Worm (Caenorhabditis elegans) whole organism, young adult: Measurements from ENCODE around the gene cut-2.

Experiments used
- B0035.1 ChIP-seq: sonication (generic microtip); optimal IDR thresholded peaks from 2 replicates; lab custom pipeline; 2016; ENCODE audit warnings: missing genetic modification characterization, mild to moderate bottlenecking, missing compliant biosample characterization, missing genotype, missing genetic modification reagents
- B0261.1 ChIP-seq: sonication (generic microtip); optimal IDR thresholded peaks from 2 replicates; lab custom pipeline; 2016; ENCODE audit warnings: mild to moderate bottlenecking, missing genetic modification characterization, moderate library complexity, missing compliant biosample characterization
- B0336.3 ChIP-seq: fragments of 200-800 bp; sonication (Bioruptor generic); IDR thresholded peaks from 2 replicates; pipeline ENCODE4 v1.3.6; 2022; ENCODE audit warnings: missing genetic modification characterization, missing compliant biosample characterization
- D2030.7 ChIP-seq: fragments of 200-800 bp; sonication (Bioruptor generic); IDR thresholded peaks from 2 replicates; pipeline ENCODE4 v1.3.6; 2022; ENCODE audit warnings: missing genetic modification reagents, missing genetic modification characterization, missing compliant biosample characterization
- F10E7.11 ChIP-seq: sonication (generic microtip); optimal IDR thresholded peaks from 2 replicates; lab custom pipeline; 2017; ENCODE audit warnings: mild to moderate bottlenecking, missing genetic modification characterization, moderate library complexity, missing compliant biosample characterization
- F49E8.2 ChIP-seq: sonication (generic microtip); optimal IDR thresholded peaks from 3 replicates; lab custom pipeline; 2017; ENCODE audit warnings: missing genetic modification characterization, mild to moderate bottlenecking, missing compliant biosample characterization, antibody characterized with exemption, moderate library complexity; ENCODE audit not compliant: insufficient read depth
- Y67H2A.10 ChIP-seq: fragments of 200-800 bp; sonication (Bioruptor generic); conservative IDR thresholded peaks from 2 replicates; pipeline ENCODE4 v1.3.6; 2022; ENCODE audit warnings: missing genetic modification reagents, missing genetic modification characterization, missing compliant biosample characterization
- Y79H2A.3 ChIP-seq: fragments of 200-800 bp; sonication (Bioruptor generic); conservative IDR thresholded peaks from 2 replicates; pipeline ENCODE4 v1.3.6; 2022; ENCODE audit warnings: missing genetic modification reagents, missing genetic modification characterization, missing compliant biosample characterization
- attf-5 ChIP-seq: fragments of 200-800 bp; sonication (Bioruptor generic); optimal IDR thresholded peaks from 2 replicates; lab custom pipeline; 2018; ENCODE audit warnings: mild to moderate bottlenecking, missing genetic modification characterization, missing compliant biosample characterization
- attf-6 ChIP-seq: fragments of 200-800 bp; sonication (Bioruptor generic); IDR thresholded peaks from 2 replicates; pipeline ENCODE4 v1.3.6; 2022; ENCODE audit warnings: missing genetic modification reagents, missing genetic modification characterization, missing compliant biosample characterization
- bed-1 ChIP-seq: fragments of 200-800 bp; sonication (Bioruptor generic); IDR thresholded peaks from 2 replicates; pipeline ENCODE4 v1.3.6; 2022; ENCODE audit warnings: missing genetic modification reagents, missing genetic modification characterization, missing compliant biosample characterization
- cebp-2 ChIP-seq: fragments of 200-800 bp; sonication (Bioruptor generic); IDR thresholded peaks from 2 replicates; pipeline ENCODE4 v1.3.6; 2022; ENCODE audit warnings: missing genetic modification characterization, missing compliant biosample characterization
- ceh-40 ChIP-seq: fragments of 200-800 bp; sonication (Bioruptor generic); IDR thresholded peaks from 2 replicates; pipeline ENCODE4 v1.3.6; 2022; ENCODE audit warnings: missing genetic modification characterization, missing compliant biosample characterization
- ceh-58 ChIP-seq: fragments of 200-800 bp; sonication (Bioruptor generic); IDR thresholded peaks from 2 replicates; pipeline ENCODE4 v1.3.6; 2022; ENCODE audit warnings: missing genetic modification characterization, missing compliant biosample characterization
- dox-1 ChIP-seq: fragments of 200-800 bp; sonication (Bioruptor generic); IDR thresholded peaks from 2 replicates; pipeline ENCODE4 v1.3.6; 2022; ENCODE audit warnings: missing genetic modification reagents, missing genetic modification characterization, missing compliant biosample characterization
- efl-1 ChIP-seq: fragments of 150-350 bp; optimal IDR thresholded peaks from 2 replicates; lab custom pipeline; 2014; ENCODE audit warnings: missing biosample characterization, missing genetic modification reagents, missing genetic modification characterization
- egl-18 ChIP-seq: fragments of 200-800 bp; sonication (Bioruptor generic); IDR thresholded peaks from 2 replicates; pipeline ENCODE4 v1.3.6; 2022; ENCODE audit warnings: missing genetic modification reagents, missing genetic modification characterization, missing compliant biosample characterization
- egl-44 ChIP-seq: fragments of 200-800 bp; sonication (Bioruptor generic); IDR thresholded peaks from 2 replicates; pipeline ENCODE4 v1.3.6; 2022; ENCODE audit warnings: missing genetic modification reagents, missing genetic modification characterization, missing compliant biosample characterization
- hmg-1.2 ChIP-seq: fragments of 200-800 bp; sonication (Bioruptor generic); IDR thresholded peaks from 2 replicates; pipeline ENCODE4 v1.3.6; 2022; ENCODE audit warnings: missing genetic modification reagents, missing genetic modification characterization, missing compliant biosample characterization
- hmg-20 ChIP-seq: fragments of 200-800 bp; sonication (Bioruptor generic); IDR thresholded peaks from 2 replicates; pipeline ENCODE4 v1.3.6; 2022; ENCODE audit warnings: missing genetic modification reagents, missing genetic modification characterization, missing compliant biosample characterization
- lag-1 ChIP-seq: fragments of 200-800 bp; sonication (Bioruptor generic); IDR thresholded peaks from 2 replicates; pipeline ENCODE4 v1.3.6; 2022; ENCODE audit warnings: missing genetic modification reagents, missing genetic modification characterization, missing compliant biosample characterization
- let-607 ChIP-seq, 2 experiments: fragments of 200-800 bp in 1 of 2; sonication (Bioruptor generic) in 1 of 2; sonication (generic microtip) in 1 of 2; optimal IDR thresholded peaks; 2 replicates each; lab custom pipeline; 2016 to 2018; ENCODE audit warnings: mild to moderate bottlenecking in 2 of 2, missing compliant biosample characterization in 2 of 2, missing genetic modification characterization in 2 of 2, moderate library complexity in 2 of 2, missing genotype in 1 of 2
- lin-35 ChIP-seq, 3 experiments: fragments of 150-350 bp in 2 of 3; sonication (generic microtip) in 1 of 3; optimal IDR thresholded peaks; 2 replicates each; lab custom pipeline; 2014 to 2018; ENCODE audit warnings: missing biosample characterization in 3 of 3, missing genetic modification characterization in 3 of 3, missing genetic modification reagents in 3 of 3
- madf-6 ChIP-seq: fragments of 200-800 bp; sonication (Bioruptor generic); IDR thresholded peaks from 2 replicates; pipeline ENCODE4 v1.3.6; 2022; ENCODE audit warnings: missing genetic modification reagents, missing genetic modification characterization, missing compliant biosample characterization
- mes-4 ChIP-seq: sonication (generic microtip); optimal IDR thresholded peaks from 2 replicates; lab custom pipeline; 2016; ENCODE audit warnings: missing genotype, missing genetic modification characterization, missing compliant biosample characterization
- nfya-2 ChIP-seq: fragments of 200-800 bp; sonication (Bioruptor generic); IDR thresholded peaks from 2 replicates; pipeline ENCODE4 v1.3.6; 2022; ENCODE audit warnings: missing genetic modification reagents, missing genetic modification characterization, missing compliant biosample characterization
- nhr-179 ChIP-seq: sonication (generic microtip); optimal IDR thresholded peaks from 2 replicates; lab custom pipeline; 2016; ENCODE audit warnings: mild to moderate bottlenecking, missing genetic modification characterization, missing compliant biosample characterization
- nhr-27 ChIP-seq: fragments of 200-800 bp; sonication (Bioruptor generic); optimal IDR thresholded peaks from 2 replicates; lab custom pipeline; 2018; ENCODE audit warnings: mild to moderate bottlenecking, missing genetic modification characterization, moderate library complexity, missing compliant biosample characterization
- nhr-90 ChIP-seq: sonication (generic microtip); optimal IDR thresholded peaks from 2 replicates; lab custom pipeline; 2016; ENCODE audit warnings: missing genotype, mild to moderate bottlenecking, missing genetic modification characterization, missing compliant biosample characterization
- rpc-1 ChIP-seq, 2 experiments: fragments of 150-350 bp in 1 of 2; sonication (generic microtip) in 1 of 2; optimal IDR thresholded peaks; 2 replicates each; lab custom pipeline; 2014 to 2018; ENCODE audit warnings: missing biosample characterization in 1 of 2, missing genetic modification characterization in 1 of 2, missing genetic modification reagents in 1 of 2, missing genotype in 1 of 2
- sdz-38 ChIP-seq: sonication (generic microtip); optimal IDR thresholded peaks from 2 replicates; lab custom pipeline; 2016; ENCODE audit warnings: missing genotype, missing genetic modification characterization, missing compliant biosample characterization
- snpc-4 ChIP-seq, 5 experiments: fragments of 150-350 bp in 1 of 5; sonication (generic microtip) in 4 of 5; optimal IDR thresholded peaks; 2 replicates each; lab custom pipeline; 2014 to 2018; ENCODE audit warnings: missing genetic modification characterization in 5 of 5, missing biosample characterization in 3 of 5, antibody characterized with exemption in 2 of 5, mild to moderate bottlenecking in 2 of 5, missing compliant biosample characterization in 2 of 5, missing genotype in 2 of 5, moderate library complexity in 2 of 5, missing genetic modification reagents in 1 of 5
- tlf-1 ChIP-seq: fragments of 200-800 bp; sonication (Bioruptor generic); optimal IDR thresholded peaks from 2 replicates; lab custom pipeline; 2018; ENCODE audit warnings: mild to moderate bottlenecking, missing genetic modification characterization, missing compliant biosample characterization
- unc-130 ChIP-seq: sonication (generic microtip); optimal IDR thresholded peaks from 2 replicates; lab custom pipeline; 2016; ENCODE audit warnings: missing genetic modification reagents, missing genetic modification characterization, missing compliant biosample characterization
- xnd-1 ChIP-seq: sonication (generic microtip); optimal IDR thresholded peaks from 2 replicates; lab custom pipeline; 2016; ENCODE audit warnings: missing genotype, missing genetic modification reagents, missing genetic modification characterization, missing compliant biosample characterization
- zim-3 ChIP-seq: sonication (generic microtip); optimal IDR thresholded peaks from 2 replicates; lab custom pipeline; 2017; ENCODE audit warnings: mild to moderate bottlenecking, missing genetic modification characterization, moderate library complexity, missing compliant biosample characterization
- ztf-22 ChIP-seq: fragments of 200-800 bp; sonication (Bioruptor generic); optimal IDR thresholded peaks from 2 replicates; lab custom pipeline; 2018; ENCODE audit warnings: mild to moderate bottlenecking, missing genetic modification characterization, moderate library complexity, missing compliant biosample characterization
- ztf-26 ChIP-seq: sonication (generic microtip); optimal IDR thresholded peaks from 2 replicates; lab custom pipeline; 2017; ENCODE audit warnings: missing genetic modification characterization, missing compliant biosample characterization

Gene cut-2

ce11 chrV:13423608-13424007 lies 8.9 kb downstream of the cut-2 start, which contains the start of gene srv-10 (continued):
- no peak for TF ChIP-seq ztf-22
- no peak for TF ChIP-seq unc-130 (GFP tag; lab: Kevin White, UChicago)
- TF ChIP-seq, all 124 proteins: peak for 0

ce11 chrV:13426764-13427163 lies 12.0 kb downstream of the cut-2 start, which contains the start of gene srd-18:
Gene srd-18, minus strand, starts transcription at chrV:13426864.
- TF ChIP-seq egl-44 (GFP tag; lab: Robert Waterston, UW) (no peak), hmg-1.2 (no peak), nfya-2 (GFP tag; lab: Robert Waterston, UW) (no peak), sdz-38 (tag; lab: Kevin White, UChicago) (no peak), rpc-1 (optimal IDR thresholded peaks at IDR 0.05; lab: Kevin White, UChicago) (no peak), rpc-1 (tag; optimal IDR thresholded peaks at IDR 0.05; lab: Kevin White, UChicago) (no peak), xnd-1 (tag; lab: Kevin White, UChicago) (no peak), bed-1 (GFP tag; lab: Robert Waterston, UW) (no peak), Y67H2A.10 (GFP tag; lab: Robert Waterston, UW) (no peak), nhr-179 (tag; lab: Kevin White, UChicago) (no peak), nhr-27 (tag; lab: Kevin White, UChicago) (no peak)
- TF ChIP-seq, all 124 proteins: peak for 0

- TF ChIP-seq attf-5, result no peak
- TF ChIP-seq nhr-90 (tag; lab: Kevin White, UChicago), result no peak
- no peak for TF ChIP-seq sdz-38 (tag; lab: Kevin White, UChicago)
- TF ChIP-seq ceh-40, result no peak
- TF ChIP-seq lin-35 (GFP tag; optimal IDR thresholded peaks at IDR 0.05; lab: Kevin White, UChicago), result no peak
- TF ChIP-seq Y79H2A.3 (GFP tag; lab: Robert Waterston, UW), result no peak
- no peak for TF ChIP-seq attf-6 (GFP tag; lab: Robert Waterston, UW)
- no peak for TF ChIP-seq snpc-4 (GFP tag; optimal IDR thresholded peaks at IDR 0.05; lab: Kevin White, UChicago)
- TF ChIP-seq snpc-4 (tag; optimal IDR thresholded peaks at IDR 0.05; lab: Kevin White, UChicago), result no peak
- TF ChIP-seq, all 124 proteins: peak for 0
Measured at ce11 chrV:13427378-13427777, 12.6 kb downstream of the cut-2 start.

- TF ChIP-seq egl-18 (GFP tag; lab: Robert Waterston, UW) (no peak), F10E7.11 (no peak), B0336.3 (GFP tag; lab: Robert Waterston, UW) (no peak), rpc-1 (optimal IDR thresholded peaks at IDR 0.05; lab: Kevin White, UChicago) (no peak), rpc-1 (tag; optimal IDR thresholded peaks at IDR 0.05; lab: Kevin White, UChicago) (no peak), zim-3 (tag; lab: Kevin White, UChicago) (no peak), nfya-2 (GFP tag; lab: Robert Waterston, UW) (no peak), hmg-20 (GFP tag; lab: Robert Waterston, UW) (no peak), ztf-22 (no peak)
Measured at ce11 chrV:13428660-13429059, 13.9 kb downstream of the cut-2 start, which contains the start of gene srd-19. Gene srd-19, minus strand, starts transcription at chrV:13428760.

ce11 chrV:13432364-13432763 lies 17.6 kb downstream of the cut-2 start, which contains the start of gene srd-17:
Gene srd-17, minus strand, starts transcription at chrV:13432714.
- TF ChIP-seq egl-18 (GFP tag; lab: Robert Waterston, UW) (no peak), lag-1 (GFP tag; lab: Robert Waterston, UW) (no peak), efl-1 (GFP tag; lab: Kevin White, UChicago) (no peak), ceh-58 (GFP tag; lab: Robert Waterston, UW) (no peak), B0261.1 (no peak), F49E8.2 (tag; lab: Kevin White, UChicago) (no peak), B0035.1 (tag; lab: Kevin White, UChicago) (no peak), dox-1 (GFP tag; lab: Robert Waterston, UW) (no peak), ztf-26 (tag; lab: Kevin White, UChicago) (no peak), mes-4 (tag; lab: Kevin White, UChicago) (no peak), hmg-1.2 (no peak), cebp-2 (no peak), D2030.7 (GFP tag; lab: Robert Waterston, UW) (no peak), let-607 (tag; optimal IDR thresholded peaks at IDR 0.05; lab: Kevin White, UChicago) (no peak), madf-6 (no peak), tlf-1 (GFP tag; lab: Kevin White, UChicago) (no peak), lin-35 (GFP tag; optimal IDR thresholded peaks at IDR 0.05; lab: Kevin White, UChicago) (no peak)
